Fruit fly (Drosophila melanogaster) whole organism: ENCODE data around the gene faf.

Experiments used
- CG8478 ChIP-seq: fragments of >200 bp; optimal IDR thresholded peaks from 2 replicates; lab custom pipeline; 2018; ENCODE audit warnings: inconsistent platforms
- Dll ChIP-seq: fragments of >200 bp; optimal IDR thresholded peaks from 2 replicates; lab custom pipeline; 2017
- EcR ChIP-seq, 2 experiments: fragments of >200 bp; optimal IDR thresholded peaks; 2 replicates each; lab custom pipeline; 2017; ENCODE audit warnings: missing biosample characterization in 2 of 2, missing genetic modification characterization in 2 of 2, missing genetic modification reagents in 2 of 2
- pan ChIP-seq: fragments of >200 bp; optimal IDR thresholded peaks from 2 replicates; lab custom pipeline; 2017
- psq ChIP-seq: fragments of >200 bp; optimal IDR thresholded peaks from 2 replicates; lab custom pipeline; 2017
- usp ChIP-seq: fragments of >200 bp; optimal IDR thresholded peaks from 2 replicates; lab custom pipeline; 2017; ENCODE audit warnings: missing biosample characterization, missing genetic modification characterization, mixed read lengths

The faf gene

DNA sequence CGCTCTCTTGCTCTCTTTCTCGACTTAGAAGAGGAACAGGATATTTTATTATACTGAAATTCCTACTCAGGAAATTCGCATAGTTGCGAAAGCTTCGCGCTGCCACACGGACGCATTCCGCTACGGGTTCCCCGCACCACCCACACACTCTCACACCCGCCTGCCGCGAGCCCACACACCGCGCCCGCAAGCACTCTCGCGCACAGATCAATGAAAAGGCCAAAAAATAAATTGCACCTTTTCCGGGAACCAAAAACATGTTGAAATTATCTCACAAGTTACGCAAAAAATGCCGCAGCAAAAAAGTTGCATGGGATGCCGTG lies 36.1 kb downstream of the faf start:
- TF ChIP-seq CG8478 (lab: Kevin White, UChicago) (no peak), pan (no peak), Dll (lab: Kevin White, UChicago) (no peak), EcR (GFP tag; optimal IDR thresholded peaks at IDR 0.05; lab: Kevin White, UChicago) (no peak), psq (no peak), usp (GFP tag; lab: Kevin White, UChicago) (no peak)

DNA sequence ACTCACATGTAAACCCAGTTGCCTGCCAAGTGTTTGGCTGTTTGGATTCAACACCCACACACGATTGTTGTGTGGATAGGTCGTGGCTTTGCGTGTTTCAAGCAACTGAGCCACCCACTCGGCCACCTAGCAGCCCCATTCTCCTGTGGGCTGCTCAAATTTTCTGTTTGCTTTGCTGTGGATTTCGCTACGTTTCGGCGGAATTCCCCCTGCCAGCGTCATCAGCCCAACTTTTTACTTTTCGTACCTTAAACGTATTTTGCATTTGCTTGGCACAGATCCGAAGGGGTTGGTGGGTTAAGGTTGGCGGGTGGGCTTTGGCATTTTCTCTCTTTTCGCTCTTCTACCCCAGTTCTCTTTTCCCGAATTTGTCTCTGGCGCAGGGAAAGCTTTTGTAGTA lies 45.6 kb downstream of the faf start:
- TF ChIP-seq pan (no peak), usp (GFP tag; lab: Kevin White, UChicago) (no peak), psq (no peak), CG8478 (lab: Kevin White, UChicago) (no peak), EcR (GFP tag; optimal IDR thresholded peaks at IDR 0.05; lab: Kevin White, UChicago) (no peak), Dll (lab: Kevin White, UChicago) (no peak)

DNA sequence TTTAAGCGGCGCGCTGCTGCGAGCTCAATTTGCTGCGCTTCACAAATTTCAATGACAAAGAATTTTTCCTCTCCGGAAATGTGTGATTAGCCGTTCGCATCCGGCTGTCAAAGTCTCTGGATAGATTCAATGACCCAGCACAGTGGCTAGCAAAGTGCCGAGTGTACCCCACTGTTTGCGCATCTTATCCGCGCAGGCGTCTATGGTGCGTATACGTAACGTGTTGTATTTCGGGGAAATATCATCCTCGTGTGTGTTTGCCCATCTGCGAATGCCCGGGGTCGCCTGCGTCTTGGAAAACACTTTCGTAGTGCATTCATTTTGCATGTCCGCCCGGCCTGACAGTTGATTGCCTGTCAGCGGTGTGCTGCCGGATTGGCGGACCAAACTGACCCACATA lies 47.4 kb downstream of the faf start:
- TF ChIP-seq CG8478 (lab: Kevin White, UChicago) (no peak), Dll (lab: Kevin White, UChicago) (no peak), pan (no peak), EcR (GFP tag; optimal IDR thresholded peaks at IDR 0.05; lab: Kevin White, UChicago) (no peak), usp (GFP tag; lab: Kevin White, UChicago) (no peak), psq (no peak)

DNA sequence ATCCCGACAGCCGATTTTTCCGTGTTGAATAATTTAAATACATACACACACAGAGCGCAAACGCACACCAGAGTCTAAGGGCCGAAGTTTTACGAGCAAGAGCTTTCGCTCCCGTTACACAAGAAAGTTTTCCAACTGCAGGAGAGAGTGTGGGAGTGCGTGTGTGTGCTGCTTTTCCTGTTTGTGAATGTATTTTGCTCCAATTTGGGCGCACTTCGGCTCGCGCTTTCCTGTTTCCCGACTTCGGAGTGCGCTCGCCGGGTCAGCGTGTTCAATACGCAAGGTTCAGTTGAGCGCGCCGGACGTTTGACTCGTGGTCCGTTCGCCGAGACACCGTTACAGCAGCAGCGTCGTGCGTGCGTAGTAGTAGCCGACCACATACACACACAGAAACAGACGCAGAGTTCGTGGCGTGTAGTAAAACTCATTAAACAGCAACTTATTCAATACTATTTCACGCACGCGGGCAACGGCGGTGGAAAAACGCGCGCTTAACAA lies 48.8 kb downstream of the faf start:
- no peak for TF ChIP-seq pan
- TF ChIP-seq Dll (lab: Kevin White, UChicago): no peak
- no peak for TF ChIP-seq CG8478 (lab: Kevin White, UChicago)
- TF ChIP-seq psq: no peak
- TF ChIP-seq EcR (GFP tag; optimal IDR thresholded peaks at IDR 0.05; lab: Kevin White, UChicago): no peak
- no peak for TF ChIP-seq usp (GFP tag; lab: Kevin White, UChicago)

DNA sequence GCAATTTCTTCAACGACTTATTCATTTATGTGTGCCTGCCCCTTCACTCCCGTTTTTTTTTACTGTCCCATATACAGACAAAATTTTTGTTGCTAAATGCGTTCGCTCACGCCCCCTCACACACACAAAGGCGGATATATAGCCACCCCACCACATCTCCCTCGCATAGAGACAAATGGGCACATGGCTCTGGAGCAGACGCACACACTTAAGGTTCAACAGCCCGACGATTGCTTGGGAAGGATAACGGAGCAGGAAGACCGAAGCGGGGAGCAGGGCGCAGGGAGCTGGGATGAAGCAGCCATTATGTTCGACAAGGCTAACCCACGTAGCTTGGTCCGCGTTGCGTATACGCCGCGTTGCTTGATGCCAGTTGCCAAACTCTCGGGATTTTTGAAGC lies 49.6 kb downstream of the faf start:
- no peak for TF ChIP-seq usp (GFP tag; lab: Kevin White, UChicago)
- TF ChIP-seq EcR (GFP tag; optimal IDR thresholded peaks at IDR 0.05; lab: Kevin White, UChicago): no peak
- TF ChIP-seq CG8478 (lab: Kevin White, UChicago): no peak
- TF ChIP-seq Dll (lab: Kevin White, UChicago): no peak
- no peak for TF ChIP-seq psq
- TF ChIP-seq pan: no peak
